Worm (Caenorhabditis elegans): ENCODE results near the gene acl-4.

ce11 chrX:2079536-2079935, 9.3 kb upstream of the acl-4 start, which contains the start of gene F49H12.4:
- no peak for TF ChIP-seq elt-3 (tag; optimal IDR thresholded peaks at IDR 0.05)
- no peak for TF ChIP-seq unc-39 (tag; optimal IDR thresholded peaks at IDR 0.05)
- no peak for TF ChIP-seq nhr-237 (tag; optimal IDR thresholded peaks at IDR 0.05)
- no peak for TF ChIP-seq unc-62 (GFP tag; optimal IDR thresholded peaks at IDR 0.05)
- TF ChIP-seq blmp-1 (tag; optimal IDR thresholded peaks at IDR 0.05) = no peak
- no peak for TF ChIP-seq mep-1 (tag; optimal IDR thresholded peaks at IDR 0.05)
